Worm (Caenorhabditis elegans): ENCODE data around the gene Y53G8AR.1.

DNA sequence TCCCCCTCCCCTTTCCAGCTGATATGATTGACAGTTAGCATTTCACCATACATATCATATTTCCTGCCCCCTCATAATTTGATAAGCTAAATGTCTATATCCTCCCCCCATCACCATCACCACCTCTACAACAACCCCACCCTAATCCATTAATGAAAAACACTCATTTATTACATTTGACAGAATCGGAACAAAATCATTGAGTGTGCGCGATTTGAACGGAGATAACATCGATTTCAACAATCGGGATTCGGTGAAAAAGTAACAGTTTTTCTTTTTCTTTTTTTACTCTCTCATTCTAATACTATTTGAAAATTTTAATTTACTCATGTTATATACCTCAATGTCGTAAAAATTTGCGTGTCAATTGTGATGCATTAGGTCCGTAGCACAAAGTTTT is 13.0 kb downstream of the Y53G8AR.1 start:
- no peak for TF ChIP-seq ama-1 (optimal IDR thresholded peaks at IDR 0.05)
- no peak for TF ChIP-seq ceh-36 (tag; optimal IDR thresholded peaks at IDR 0.05)
- TF ChIP-seq pes-1 (GFP tag; IDR thresholded peaks at IDR 0.05) = no peak
- no peak for TF ChIP-seq hnd-1 (tag; optimal IDR thresholded peaks at IDR 0.05)
- no peak for TF ChIP-seq flt-1 (GFP tag; IDR thresholded peaks at IDR 0.05)
- no peak for TF ChIP-seq tra-4 (tag; optimal IDR thresholded peaks at IDR 0.05)
- no peak for TF ChIP-seq scrt-1 (GFP tag; IDR thresholded peaks at IDR 0.05)

Data from whole organism, early embryonic.